Worm (Caenorhabditis elegans) whole organism, midembryonic: ENCODE results near the gene C24B5.4.

Experiments used
- T22C8.4 ChIP-seq: fragments of 200-800 bp; sonication (Bioruptor generic); IDR thresholded peaks from 2 replicates; pipeline ENCODE4 v1.3.6; 2022; ENCODE audit warnings: missing genetic modification characterization, missing compliant biosample characterization
- cog-1 ChIP-seq: sonication (generic microtip); optimal IDR thresholded peaks from 2 replicates; lab custom pipeline; 2016; ENCODE audit warnings: missing genetic modification characterization, missing compliant biosample characterization
- flt-1 ChIP-seq: fragments of 200-800 bp; sonication (Bioruptor generic); IDR thresholded peaks from 2 replicates; pipeline ENCODE4 v1.3.6; 2022; ENCODE audit warnings: missing genetic modification characterization, missing compliant biosample characterization
- klf-2 ChIP-seq: fragments of 200-800 bp; sonication (Bioruptor generic); conservative IDR thresholded peaks from 2 replicates; pipeline ENCODE4 v1.3.6; 2022; ENCODE audit warnings: missing genetic modification reagents, missing genetic modification characterization, missing compliant biosample characterization
- med-1 ChIP-seq: sonication (generic microtip); optimal IDR thresholded peaks from 2 replicates; lab custom pipeline; 2017; ENCODE audit warnings: missing genetic modification characterization, mild to moderate bottlenecking, missing compliant biosample characterization, antibody characterized with exemption, missing genetic modification reagents; ENCODE audit not compliant: insufficient read depth
- ref-1 ChIP-seq: fragments of 200-800 bp; sonication (Bioruptor generic); conservative IDR thresholded peaks from 2 replicates; pipeline ENCODE4 v1.3.6; 2022; ENCODE audit warnings: missing genetic modification reagents, missing genetic modification characterization, missing compliant biosample characterization
- tab-1 ChIP-seq: fragments of 200-800 bp; sonication (Bioruptor generic); IDR thresholded peaks from 2 replicates; pipeline ENCODE4 v1.3.6; 2022; ENCODE audit warnings: missing genetic modification characterization, missing compliant biosample characterization
- ztf-23 ChIP-seq: fragments of 200-800 bp; sonication (Bioruptor generic); IDR thresholded peaks from 2 replicates; pipeline ENCODE4 v1.3.6; 2022; ENCODE audit warnings: missing genetic modification reagents, missing genetic modification characterization, missing compliant biosample characterization
- ztf-29 ChIP-seq: fragments of 200-800 bp; sonication (Bioruptor generic); IDR thresholded peaks from 2 replicates; pipeline ENCODE4 v1.3.6; 2022; ENCODE audit warnings: missing genetic modification reagents, missing genetic modification characterization, missing compliant biosample characterization

Gene C24B5.4

ce11 chrV:9219390-9219733 is 22.2 kb upstream of the C24B5.4 start:
- no peak for TF ChIP-seq cog-1 (tag; lab: Kevin White, UChicago)
- no peak for TF ChIP-seq flt-1 (GFP tag; lab: Robert Waterston, UW)
- no peak for TF ChIP-seq ztf-29
- no peak for TF ChIP-seq tab-1
- TF ChIP-seq klf-2 (GFP tag; lab: Robert Waterston, UW): no peak
- no peak for TF ChIP-seq med-1 (GFP tag; lab: Kevin White, UChicago)
- no peak for TF ChIP-seq ztf-23 (GFP tag; lab: Robert Waterston, UW)
- TF ChIP-seq T22C8.4 (GFP tag; lab: Robert Waterston, UW): no peak
- no peak for TF ChIP-seq ref-1 (GFP tag; lab: Robert Waterston, UW)

DNA sequence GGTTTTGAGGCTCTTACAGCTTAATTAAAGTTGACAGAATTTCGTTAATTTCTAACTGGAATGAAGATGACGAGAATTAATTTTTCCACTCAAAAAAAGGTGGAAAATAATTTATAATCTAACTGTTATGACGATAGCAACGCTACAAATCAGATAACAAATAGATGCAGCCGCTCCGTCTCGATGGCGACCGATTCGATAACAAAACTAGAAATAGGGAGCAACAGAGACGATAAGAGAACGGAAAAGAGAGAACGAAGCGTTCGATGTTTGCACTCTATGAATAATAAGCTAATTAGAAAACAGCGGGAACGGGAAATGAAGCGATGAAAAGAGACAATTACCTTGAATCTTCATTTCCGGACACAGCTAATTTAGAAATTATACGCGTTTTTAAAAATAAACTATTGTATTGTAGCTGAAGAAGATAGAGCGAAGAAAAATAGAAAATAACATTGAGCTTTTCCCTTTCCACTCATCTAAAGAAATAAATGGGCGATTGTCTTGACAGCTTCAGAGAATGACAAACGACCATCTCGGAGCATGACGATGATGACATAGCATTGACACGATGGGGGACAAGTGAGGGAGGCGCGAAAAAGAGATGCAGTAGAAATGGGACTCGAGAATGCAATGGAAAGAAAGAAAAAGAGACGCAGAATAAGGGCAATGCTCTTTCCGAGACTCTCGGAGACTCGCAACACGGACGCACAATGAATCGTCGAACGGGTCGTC is 21.7 kb upstream of the C24B5.4 start:
- TF ChIP-seq ztf-23 (GFP tag; lab: Robert Waterston, UW) (no peak), klf-2 (GFP tag; lab: Robert Waterston, UW) (no peak), tab-1 (no peak), flt-1 (GFP tag; lab: Robert Waterston, UW) (no peak), med-1 (GFP tag; lab: Kevin White, UChicago) (no peak), ref-1 (GFP tag; lab: Robert Waterston, UW) (no peak), cog-1 (tag; lab: Kevin White, UChicago) (no peak), T22C8.4 (GFP tag; lab: Robert Waterston, UW) (no peak)

DNA sequence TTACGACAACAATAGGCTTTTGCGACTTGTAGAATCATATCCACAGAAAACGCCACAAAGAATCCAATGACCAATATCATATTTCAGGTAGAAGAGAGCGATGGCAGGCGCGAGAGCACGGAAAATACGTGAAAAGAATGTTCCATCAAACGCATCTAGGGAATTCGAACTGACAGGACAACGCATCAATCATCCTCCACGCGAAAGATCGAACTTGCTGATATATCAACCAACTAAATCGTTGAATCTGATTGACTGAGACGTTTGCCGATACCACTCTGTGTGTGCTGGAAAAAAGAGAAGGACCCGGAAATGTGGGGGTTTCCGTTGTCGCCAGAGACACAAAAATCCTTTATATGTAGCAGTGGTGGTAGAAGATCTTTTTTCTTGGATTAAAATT is 21.1 kb upstream of the C24B5.4 start:
- TF ChIP-seq cog-1 (tag; lab: Kevin White, UChicago): no peak
- TF ChIP-seq klf-2 (GFP tag; lab: Robert Waterston, UW): no peak
- TF ChIP-seq ref-1 (GFP tag; lab: Robert Waterston, UW): no peak

ce11 chrV:9217158-9217557 is 20.0 kb upstream of the C24B5.4 start, which contains the start of gene pacs-1:
Gene pacs-1, minus strand, starts transcription at chrV:9217258.
- TF ChIP-seq tab-1 (no peak), ref-1 (GFP tag; lab: Robert Waterston, UW) (no peak), cog-1 (tag; lab: Kevin White, UChicago) (no peak), flt-1 (GFP tag; lab: Robert Waterston, UW) (no peak), ztf-29 (no peak), med-1 (GFP tag; lab: Kevin White, UChicago) (no peak), T22C8.4 (GFP tag; lab: Robert Waterston, UW) (no peak), klf-2 (GFP tag; lab: Robert Waterston, UW) (no peak), ztf-23 (GFP tag; lab: Robert Waterston, UW) (no peak)

DNA sequence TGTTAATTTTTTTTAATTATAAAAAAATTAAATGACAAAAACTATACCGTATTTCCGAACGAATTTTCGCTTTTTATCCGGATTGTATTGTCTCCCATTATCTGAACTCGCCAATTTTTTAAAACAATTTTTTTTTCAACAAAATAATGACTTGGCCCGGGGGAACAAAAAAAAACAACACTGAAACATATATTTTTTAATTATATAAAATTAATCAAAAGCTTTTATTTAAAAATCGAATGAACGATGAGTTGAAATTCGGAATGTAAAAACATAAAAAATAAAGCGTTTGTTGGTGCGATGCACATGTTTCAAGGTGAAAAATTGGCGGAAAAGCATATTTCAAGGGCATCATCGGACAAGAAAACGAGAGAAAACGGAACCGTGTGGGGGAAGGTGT is 16.4 kb upstream of the C24B5.4 start, which contains the start of gene mdt-27:
mdt-27 (minus strand) TSS at position 101 of the 400 bp plus-strand sequence.
- TF ChIP-seq ztf-23 (GFP tag; lab: Robert Waterston, UW): no peak

DNA sequence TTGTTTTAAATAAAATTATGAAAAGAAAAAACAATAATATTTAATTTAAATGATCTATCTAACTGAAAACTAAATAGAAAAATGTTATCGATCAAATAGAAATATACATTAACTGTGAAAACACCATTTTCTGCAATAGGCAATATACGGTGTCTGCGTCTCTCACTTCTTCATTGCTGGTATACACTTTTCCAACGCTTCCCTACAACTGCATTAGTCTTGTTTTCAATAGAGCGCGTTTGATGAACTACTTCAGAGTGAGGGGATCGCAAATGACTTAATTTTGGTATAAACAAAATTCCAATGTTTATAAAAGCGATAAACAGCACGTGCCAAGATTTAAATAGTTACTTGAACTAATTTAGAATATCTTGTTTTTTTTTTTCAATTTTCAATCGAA is 15.4 kb upstream of the C24B5.4 start:
- TF ChIP-seq klf-2 (GFP tag; lab: Robert Waterston, UW) (no peak), med-1 (GFP tag; lab: Kevin White, UChicago) (no peak), ztf-29 (no peak), ref-1 (GFP tag; lab: Robert Waterston, UW) (no peak), tab-1 (no peak), cog-1 (tag; lab: Kevin White, UChicago) (peak; percentile 58), flt-1 (GFP tag; lab: Robert Waterston, UW) (no peak)

DNA sequence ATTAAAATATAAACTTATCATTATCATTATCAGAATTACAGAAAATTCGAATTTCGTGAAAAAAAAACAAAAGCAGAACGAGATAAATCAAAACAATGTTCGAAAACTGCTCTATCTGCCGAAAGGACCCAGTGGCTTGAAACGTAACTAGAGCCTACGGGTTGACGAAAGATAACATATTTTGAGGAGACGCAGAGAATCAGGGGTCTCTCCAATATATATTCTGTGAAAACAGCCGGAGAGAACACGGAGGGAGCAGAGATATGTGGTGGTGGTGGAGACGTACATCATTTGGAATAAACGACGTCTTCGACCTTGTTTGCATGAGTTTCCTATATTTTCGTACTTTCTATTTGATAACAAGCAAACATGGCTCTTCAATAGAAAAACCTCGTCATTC is 11.8 kb upstream of the C24B5.4 start:
- no peak for TF ChIP-seq cog-1 (tag; lab: Kevin White, UChicago)

ce11 chrV:9207377-9207776 is 10.3 kb upstream of the C24B5.4 start, which contains the start of gene inx-10:
Gene inx-10, minus strand, starts transcription at chrV:9207477.
- no peak for TF ChIP-seq klf-2 (GFP tag; lab: Robert Waterston, UW)
- TF ChIP-seq tab-1: no peak
- no peak for TF ChIP-seq flt-1 (GFP tag; lab: Robert Waterston, UW)
- no peak for TF ChIP-seq T22C8.4 (GFP tag; lab: Robert Waterston, UW)
- TF ChIP-seq ztf-29: no peak
- TF ChIP-seq ref-1 (GFP tag; lab: Robert Waterston, UW): no peak
- no peak for TF ChIP-seq cog-1 (tag; lab: Kevin White, UChicago)
- no peak for TF ChIP-seq ztf-23 (GFP tag; lab: Robert Waterston, UW)
- TF ChIP-seq med-1 (GFP tag; lab: Kevin White, UChicago): no peak

DNA sequence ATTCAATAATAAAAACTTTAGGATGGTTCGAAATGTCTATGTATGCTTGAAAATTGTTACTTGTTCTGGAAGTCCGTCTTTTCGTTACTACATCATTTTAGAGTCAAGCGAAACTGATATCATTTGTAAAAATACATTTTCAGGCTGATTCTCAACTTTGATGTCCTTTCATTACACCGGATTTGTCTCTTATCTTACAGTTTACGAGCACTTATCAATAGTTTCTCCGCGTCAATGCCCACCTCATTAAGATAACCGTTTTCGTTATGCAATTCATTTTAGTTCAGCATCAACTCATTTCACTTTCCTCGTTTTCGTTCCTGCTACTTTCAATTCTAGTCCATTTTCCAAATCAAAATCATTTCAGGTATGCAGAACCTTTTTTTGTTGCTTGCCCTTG is 5.6 kb upstream of the C24B5.4 start, which contains the start of gene asp-2:
asp-2 (plus strand) TSS at position 368 of the 400 bp plus-strand sequence.
- TF ChIP-seq cog-1 (tag; lab: Kevin White, UChicago) (no peak), ref-1 (GFP tag; lab: Robert Waterston, UW) (no peak), ztf-29 (no peak), flt-1 (GFP tag; lab: Robert Waterston, UW) (no peak), ztf-23 (GFP tag; lab: Robert Waterston, UW) (no peak), klf-2 (GFP tag; lab: Robert Waterston, UW) (no peak), tab-1 (no peak), med-1 (GFP tag; lab: Kevin White, UChicago) (no peak), T22C8.4 (GFP tag; lab: Robert Waterston, UW) (no peak)

- TF ChIP-seq med-1 (GFP tag; lab: Kevin White, UChicago) (no peak), ref-1 (GFP tag; lab: Robert Waterston, UW) (no peak), ztf-29 (no peak), klf-2 (GFP tag; lab: Robert Waterston, UW) (no peak), T22C8.4 (GFP tag; lab: Robert Waterston, UW) (no peak), ztf-23 (GFP tag; lab: Robert Waterston, UW) (no peak), flt-1 (GFP tag; lab: Robert Waterston, UW) (no peak), tab-1 (no peak), cog-1 (tag; lab: Kevin White, UChicago) (no peak)
Observed at ce11 chrV:9198887-9199286, 1.8 kb upstream of the C24B5.4 start, which contains the start of gene str-177. Gene str-177, minus strand, starts transcription at chrV:9198987.
